Worm (Caenorhabditis elegans) whole organism, L4 larva: ENCODE results near the gene agt-1.

ENCODE experiments used
- F10B5.3 ChIP-seq: sonication (generic microtip); optimal IDR thresholded peaks from 2 replicates; lab custom pipeline; 2016; ENCODE audit warnings: mild to moderate bottlenecking, missing genetic modification characterization, missing compliant biosample characterization
- F49E8.2 ChIP-seq: sonication (generic microtip); optimal IDR thresholded peaks from 2 replicates; lab custom pipeline; 2016; ENCODE audit warnings: missing compliant biosample characterization, mild to moderate bottlenecking, missing genetic modification characterization, borderline replicate concordance
- Y48G9A.11 ChIP-seq: fragments of 200-800 bp; sonication (Bioruptor generic); IDR thresholded peaks from 2 replicates; pipeline ENCODE4 v1.3.6; 2022; ENCODE audit warnings: missing genetic modification reagents, missing genetic modification characterization, missing compliant biosample characterization
- aha-1 ChIP-seq: fragments of 150-350 bp; peaks from one replicate; lab custom pipeline; 2014; ENCODE audit warnings: missing biosample characterization, missing genetic modification characterization
- aly-2 ChIP-seq: sonication (generic microtip); optimal IDR thresholded peaks from 2 replicates; lab custom pipeline; 2018; ENCODE audit warnings: missing biosample characterization, missing genetic modification characterization
- ama-1 ChIP-seq: fragments of 150-350 bp; optimal IDR thresholded peaks from 2 replicates; lab custom pipeline; 2014; ENCODE audit warnings: inconsistent platforms, mixed read lengths
- arid-1 ChIP-seq: fragments of 200-800 bp; sonication (Bioruptor generic); conservative IDR thresholded peaks from 2 replicates; pipeline ENCODE4 v1.3.6; 2022; ENCODE audit warnings: missing genetic modification reagents, missing genetic modification characterization, missing compliant biosample characterization
- attf-4 ChIP-seq: sonication (generic microtip); optimal IDR thresholded peaks from 3 replicates; lab custom pipeline; 2017; ENCODE audit warnings: missing biosample characterization, missing genetic modification characterization
- ceh-28 ChIP-seq: fragments of 150-350 bp; optimal IDR thresholded peaks from 2 replicates; lab custom pipeline; 2014; ENCODE audit warnings: missing biosample characterization, missing genetic modification reagents, missing genetic modification characterization
- ceh-32 ChIP-seq: sonication (generic microtip); optimal IDR thresholded peaks from 2 replicates; lab custom pipeline; 2016; ENCODE audit warnings: mild to moderate bottlenecking, missing genetic modification characterization, missing compliant biosample characterization; ENCODE audit not compliant: poor library complexity
- ces-1 ChIP-seq: fragments of 150-350 bp; sonication (generic microtip); optimal IDR thresholded peaks from 4 replicates; lab custom pipeline; 2014; ENCODE audit warnings: missing biosample characterization, missing genetic modification reagents, missing genetic modification characterization
- daf-12 ChIP-seq: fragments of 150-350 bp; optimal IDR thresholded peaks from 2 replicates; lab custom pipeline; 2014; ENCODE audit warnings: missing biosample characterization, missing genetic modification reagents, missing genetic modification characterization
- daf-16 ChIP-seq, 3 experiments: sonication (generic microtip); optimal IDR thresholded peaks; 2 replicates each; lab custom pipeline; 2016 to 2017; ENCODE audit warnings: missing genetic modification characterization in 3 of 3, missing genetic modification reagents in 3 of 3, mild to moderate bottlenecking in 2 of 3, missing compliant biosample characterization in 2 of 3, missing biosample characterization in 1 of 3, moderate library complexity in 1 of 3
- dve-1 ChIP-seq: sonication (generic microtip); optimal IDR thresholded peaks from 2 replicates; lab custom pipeline; 2017; ENCODE audit warnings: antibody characterized with exemption, mild to moderate bottlenecking, missing genetic modification characterization, missing compliant biosample characterization; ENCODE audit not compliant: insufficient read depth
- hlh-30 ChIP-seq: sonication (generic microtip); optimal IDR thresholded peaks from 2 replicates; lab custom pipeline; 2017; ENCODE audit warnings: antibody characterized with exemption, mild to moderate bottlenecking, missing genetic modification characterization, missing compliant biosample characterization; ENCODE audit not compliant: insufficient read depth
- hmg-1.1 ChIP-seq: fragments of 200-800 bp; sonication (Bioruptor generic); IDR thresholded peaks from 2 replicates; pipeline ENCODE4 v1.3.6; 2022; ENCODE audit warnings: missing genetic modification reagents, missing genetic modification characterization, missing compliant biosample characterization
- lim-7 ChIP-seq: fragments of 200-800 bp; sonication (Bioruptor generic); IDR thresholded peaks from 2 replicates; pipeline ENCODE4 v1.3.6; 2022; ENCODE audit warnings: missing genetic modification characterization, missing compliant biosample characterization
- lin-13 ChIP-seq: fragments of 150-350 bp; optimal IDR thresholded peaks from 2 replicates; lab custom pipeline; 2014; ENCODE audit warnings: missing biosample characterization, missing genetic modification reagents, missing genetic modification characterization
- lin-29 ChIP-seq: fragments of 200-800 bp; sonication (Bioruptor generic); IDR thresholded peaks from 2 replicates; pipeline ENCODE4 v1.3.6; 2022; ENCODE audit warnings: missing genetic modification reagents, missing genetic modification characterization, missing compliant biosample characterization
- lin-38 ChIP-seq: fragments of 200-800 bp; sonication (Bioruptor generic); IDR thresholded peaks from 2 replicates; pipeline ENCODE4 v1.3.6; 2022; ENCODE audit warnings: missing genetic modification reagents, missing genetic modification characterization, missing compliant biosample characterization
- lsy-2 ChIP-seq, 2 experiments: fragments of 150-350 bp in 1 of 2; sonication (generic microtip) in 1 of 2; optimal IDR thresholded peaks; 2 replicates each; lab custom pipeline; 2014 to 2017; ENCODE audit warnings: missing biosample characterization in 2 of 2, missing genetic modification characterization in 2 of 2
- madf-5 ChIP-seq, 2 experiments: fragments of 200-800 bp; sonication (Bioruptor generic); IDR thresholded peaks; 2 replicates each; pipeline ENCODE4 v1.3.6; 2022; ENCODE audit warnings: missing compliant biosample characterization in 2 of 2, missing genetic modification characterization in 2 of 2
- mdl-1 ChIP-seq, 2 experiments: fragments of 150-350 bp in 1 of 2; sonication (generic microtip) in 1 of 2; optimal IDR thresholded peaks; 2 replicates each; lab custom pipeline; 2014 to 2017; ENCODE audit warnings: missing biosample characterization in 2 of 2, missing genetic modification characterization in 2 of 2
- mep-1 ChIP-seq: fragments of 150-350 bp; sonication (generic microtip); optimal IDR thresholded peaks from 3 replicates; lab custom pipeline; 2014; ENCODE audit warnings: missing biosample characterization, missing genetic modification characterization
- mes-2 ChIP-seq: sonication (generic microtip); optimal IDR thresholded peaks from 2 replicates; lab custom pipeline; 2016; ENCODE audit warnings: missing genotype, mild to moderate bottlenecking, missing genetic modification characterization, missing compliant biosample characterization; ENCODE audit not compliant: poor library complexity, severe bottlenecking
- mxl-2 ChIP-seq: fragments of 200-800 bp; sonication (Bioruptor generic); conservative IDR thresholded peaks from 2 replicates; pipeline ENCODE4 v1.3.6; 2022; ENCODE audit warnings: missing genetic modification reagents, missing genetic modification characterization, missing compliant biosample characterization
- mxl-3 ChIP-seq: fragments of 200-800 bp; sonication (Bioruptor generic); optimal IDR thresholded peaks from 2 replicates; lab custom pipeline; 2018; ENCODE audit warnings: mild to moderate bottlenecking, missing genetic modification characterization, missing compliant biosample characterization
- set-16 ChIP-seq: fragments of 200-800 bp; sonication (Bioruptor generic); IDR thresholded peaks from 2 replicates; pipeline ENCODE4 v1.3.6; 2022; ENCODE audit warnings: missing genetic modification reagents, missing genetic modification characterization, missing compliant biosample characterization
- snpc-4 ChIP-seq: fragments of 150-350 bp; optimal IDR thresholded peaks from 2 replicates; lab custom pipeline; 2014; ENCODE audit warnings: missing biosample characterization, missing genetic modification characterization
- unc-130 ChIP-seq: sonication (generic microtip); optimal IDR thresholded peaks from 2 replicates; lab custom pipeline; 2016; ENCODE audit warnings: missing genetic modification reagents, missing genetic modification characterization, missing compliant biosample characterization
- unc-39 ChIP-seq: sonication (generic microtip); optimal IDR thresholded peaks from 2 replicates; lab custom pipeline; 2017; ENCODE audit warnings: missing biosample characterization, missing genetic modification characterization
- unc-62 ChIP-seq, 3 experiments: fragments of 150-350 bp in 1 of 3; sonication (generic microtip); optimal IDR thresholded peaks in 2 of 3; peaks in 1 of 3; 1 replicate in 1 of 3; 2 replicates in 2 of 3; lab custom pipeline; 2014 to 2017; ENCODE audit warnings: missing biosample characterization in 3 of 3, missing genetic modification characterization in 3 of 3, missing genetic modification reagents in 3 of 3, missing genotype in 1 of 3
- zip-11 ChIP-seq: fragments of 200-800 bp; sonication (Bioruptor generic); IDR thresholded peaks from 2 replicates; pipeline ENCODE4 v1.3.6; 2022; ENCODE audit warnings: missing genetic modification characterization, missing compliant biosample characterization

The agt-1 gene

DNA sequence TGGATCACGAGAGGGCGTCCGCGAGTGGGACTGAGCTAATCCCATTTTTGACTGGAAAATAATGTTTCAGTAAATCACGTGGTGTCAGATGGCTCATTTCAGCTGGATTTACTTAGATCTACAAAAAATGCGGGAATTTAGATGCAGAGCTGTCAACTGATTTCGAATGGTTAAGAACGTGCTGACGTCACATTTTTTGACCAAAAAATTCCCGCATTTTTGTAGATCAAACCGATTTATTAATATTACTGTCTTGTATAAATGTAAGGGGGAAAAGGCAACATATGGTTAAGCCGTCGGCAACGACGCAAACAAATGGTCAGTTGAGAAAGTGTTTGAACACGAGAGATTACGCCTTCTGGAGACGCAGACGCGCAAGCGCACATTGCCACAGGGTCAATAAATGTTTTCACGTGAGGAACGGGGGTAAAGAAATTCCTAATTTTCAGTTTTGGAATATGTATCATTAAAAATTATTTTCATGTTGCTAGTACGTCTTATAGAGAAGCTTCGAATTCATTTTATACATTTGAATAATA is 43.7 kb upstream of the agt-1 start, which contains the start of gene gcl-1:
Gene gcl-1, minus strand, starts transcription at position 51 of the 539 bp plus-strand sequence.
- TF ChIP-seq mep-1 (tag; lab: Kevin White, UChicago), result peak; percentile 4
- TF ChIP-seq unc-39 (tag; lab: Kevin White, UChicago), result no peak
- peak; percentile 33 for TF ChIP-seq mes-2 (tag; lab: Kevin White, UChicago)
- no peak for TF ChIP-seq mxl-2
- TF ChIP-seq mdl-1 (tag; optimal IDR thresholded peaks at IDR 0.05; lab: Kevin White, UChicago), result peak in 1 of 2 experiments; percentile 13
- TF ChIP-seq aly-2 (tag; lab: Kevin White, UChicago), result no peak
- no peak for TF ChIP-seq lin-13 (GFP tag; lab: Kevin White, UChicago)
- peak; percentile 47; the same call in 1 of the 2 replicates for TF ChIP-seq hmg-1.1 (GFP tag; lab: Robert Waterston, UW)
- TF ChIP-seq aha-1 (tag; lab: Kevin White, UChicago), result no peak
- TF ChIP-seq lim-7 (GFP tag; lab: Robert Waterston, UW), result no peak
- no peak for TF ChIP-seq lin-29 (GFP tag; lab: Robert Waterston, UW)
- peak; percentile 71 for TF ChIP-seq mxl-3 (GFP tag; lab: Kevin White, UChicago)
- TF ChIP-seq ama-1, result no peak
- TF ChIP-seq snpc-4, result no peak
- TF ChIP-seq daf-16 (GFP tag; optimal IDR thresholded peaks at IDR 0.05; lab: Kevin White, UChicago), result no peak
- TF ChIP-seq daf-16 (tag; optimal IDR thresholded peaks at IDR 0.05; lab: Kevin White, UChicago), result peak; percentile 50
- peak; percentile 25 for TF ChIP-seq dve-1 (tag; lab: Kevin White, UChicago)
- peak; percentile 91 for TF ChIP-seq hlh-30 (tag; lab: Kevin White, UChicago)
- TF ChIP-seq lsy-2 (tag; optimal IDR thresholded peaks at IDR 0.05; lab: Kevin White, UChicago), result peak in 1 of 2 experiments; percentile 28

DNA sequence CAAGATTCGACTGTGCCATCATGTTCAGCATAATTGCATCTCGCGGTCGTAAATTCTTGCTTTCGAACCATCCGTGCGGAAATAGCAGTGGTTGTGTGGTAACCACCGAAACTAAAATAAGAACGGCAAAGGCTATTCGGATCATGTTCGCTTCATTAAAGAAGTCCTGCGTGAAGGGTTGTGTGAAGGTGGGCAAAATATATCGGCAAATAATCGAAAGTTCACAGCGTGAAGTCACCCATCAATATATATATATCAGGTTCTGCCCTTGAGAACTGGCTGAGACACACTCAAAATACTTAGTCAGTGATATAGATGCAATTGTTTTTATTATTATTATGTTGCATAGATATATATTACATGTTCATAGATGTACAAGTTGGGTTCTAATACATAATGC is 38.8 kb upstream of the agt-1 start, which contains the start of gene Y62E10A.19:
Gene Y62E10A.19, minus strand, starts transcription at position 289 of the 400 bp plus-strand sequence.
- TF ChIP-seq ceh-28 (tag; lab: Kevin White, UChicago) (no peak), unc-62 (GFP tag; optimal IDR thresholded peaks at IDR 0.05 in 1 of 2; lab: Kevin White, UChicago) (peak in 1 of 2 experiments; percentile 69), unc-62 (tag; optimal IDR thresholded peaks at IDR 0.05; lab: Kevin White, UChicago) (no peak)

DNA sequence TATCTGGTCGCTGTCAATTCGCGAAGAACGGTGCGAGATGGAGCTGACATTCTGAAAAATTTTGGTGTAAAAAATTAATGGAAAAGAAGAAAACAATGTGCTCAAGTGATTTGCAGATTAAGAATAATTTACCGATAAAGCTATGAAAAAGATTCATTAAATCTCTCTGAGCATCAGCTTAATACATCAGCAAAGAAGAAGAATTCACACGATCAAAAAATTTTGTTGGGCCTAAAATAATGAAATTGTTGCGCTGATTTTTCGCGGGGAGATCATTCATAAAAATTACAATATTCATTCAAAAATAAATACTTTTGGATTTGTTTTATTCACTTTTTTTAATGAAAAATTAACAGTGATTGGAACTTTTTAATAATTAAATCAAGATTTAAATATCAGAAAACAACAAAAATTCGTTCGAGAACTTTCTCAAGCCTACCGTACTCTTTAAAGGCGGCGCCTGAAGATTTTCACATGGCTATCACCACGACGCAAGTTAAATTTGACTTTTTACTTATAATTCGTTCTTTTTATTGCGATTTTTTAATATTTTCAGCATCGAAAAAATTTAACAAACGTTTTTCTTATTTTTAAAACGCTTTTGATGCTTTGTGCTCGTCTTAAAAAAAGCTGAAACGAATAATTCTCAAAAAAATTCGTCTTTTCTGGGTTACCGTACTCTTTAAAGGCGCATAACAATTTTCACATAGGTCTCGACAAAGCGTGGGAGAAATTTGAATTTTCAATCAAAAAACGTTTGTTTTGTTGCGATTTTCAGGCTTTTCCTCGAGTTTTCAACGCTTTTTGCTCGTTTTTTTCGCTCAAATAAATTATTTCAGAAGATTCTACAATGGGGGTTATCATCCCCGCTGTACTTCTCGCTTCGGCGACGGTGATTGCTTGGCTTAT is 31.5 kb upstream of the agt-1 start, which contains the start of the genes memi-2 and cyp-31A5:
Gene memi-2, minus strand, starts transcription at position 51 of the 909 bp plus-strand sequence.
Gene cyp-31A5, plus strand, starts transcription at position 834 of the 909 bp plus-strand sequence.
- TF ChIP-seq daf-12 (tag; lab: Kevin White, UChicago) (no peak), F10B5.3 (tag; lab: Kevin White, UChicago) (no peak), unc-130 (peak; percentile 19), madf-5 (GFP tag; IDR thresholded peaks at IDR 0.05; lab: Robert Waterston, UW) (no peak), unc-62 (GFP tag; optimal IDR thresholded peaks at IDR 0.05 in 1 of 2; lab: Kevin White, UChicago) (peak in 1 of 2 experiments; percentile 41), unc-62 (tag; optimal IDR thresholded peaks at IDR 0.05; lab: Kevin White, UChicago) (no peak)

DNA sequence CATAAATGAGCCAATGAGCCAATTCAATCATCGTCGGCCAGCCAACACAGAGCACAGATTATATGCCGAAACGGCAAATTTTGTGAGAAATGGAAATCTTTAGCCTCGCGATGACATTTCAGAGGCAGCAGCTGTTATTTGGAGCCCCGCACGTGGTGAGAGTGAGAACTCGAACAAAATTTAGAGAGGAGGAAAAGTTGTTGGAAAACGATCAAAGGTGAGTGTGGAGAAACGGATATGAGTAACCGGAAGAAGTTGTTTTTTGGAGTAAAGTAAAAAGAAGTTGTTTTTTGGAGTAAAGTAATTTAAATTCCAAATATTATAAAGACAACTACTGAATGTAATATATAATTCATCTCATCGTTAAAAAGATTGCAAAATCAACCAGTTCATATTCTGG is 29.5 kb upstream of the agt-1 start, which contains the start of gene Y62E10A.13:
Gene Y62E10A.13, minus strand, starts transcription at position 326 of the 400 bp plus-strand sequence.
- TF ChIP-seq arid-1 (GFP tag; lab: Robert Waterston, UW), result no peak
- TF ChIP-seq ceh-32, result no peak
- no peak for TF ChIP-seq Y48G9A.11 (GFP tag; lab: Robert Waterston, UW)
- peak; percentile 42; the same call in 1 of the 2 replicates for TF ChIP-seq lin-38 (GFP tag; lab: Robert Waterston, UW)
- peak; percentile 9 for TF ChIP-seq F49E8.2 (tag; lab: Kevin White, UChicago)
- no peak for TF ChIP-seq set-16 (GFP tag; lab: Robert Waterston, UW)
- TF ChIP-seq unc-130, result no peak
- no peak for TF ChIP-seq ces-1 (GFP tag; lab: Kevin White, UChicago)
- no peak for TF ChIP-seq ceh-28 (tag; lab: Kevin White, UChicago)
- TF ChIP-seq attf-4 (tag; lab: Kevin White, UChicago), result no peak
- TF ChIP-seq zip-11 (GFP tag; lab: Robert Waterston, UW), result no peak
